Worm (Caenorhabditis elegans): Measurements from ENCODE around the gene ZK328.6.

ce11 chrIII:5988461-5988860, 41.9 kb downstream of the ZK328.6 start:
- no peak for TF ChIP-seq lin-15B (tag; optimal IDR thresholded peaks at IDR 0.05)
- TF ChIP-seq jun-1 (tag; optimal IDR thresholded peaks at IDR 0.05), result no peak
- TF ChIP-seq elt-3 (tag; optimal IDR thresholded peaks at IDR 0.05), result no peak
- TF ChIP-seq blmp-1 (tag; optimal IDR thresholded peaks at IDR 0.05), result no peak
- no peak for TF ChIP-seq alr-1 (tag; optimal IDR thresholded peaks at IDR 0.05; ENCODE audit: borderline replicate concordance)
- TF ChIP-seq nhr-28 (tag; optimal IDR thresholded peaks at IDR 0.05), result no peak
- TF ChIP-seq ceh-8 (GFP tag; optimal IDR thresholded peaks at IDR 0.05), result no peak
- TF ChIP-seq lin-39 (tag; optimal IDR thresholded peaks at IDR 0.05), result no peak

All from whole organism, L1 larva.